Fruit fly (Drosophila melanogaster) whole organism: Measurements from ENCODE around the gene CG5111.
A peak's percentile ranks its signal among the peaks of the same experiment; 100 is the strongest.

ENCODE experiments used
- Dll ChIP-seq: fragments of >200 bp; optimal IDR thresholded peaks from 2 replicates; lab custom pipeline; 2017
- pan ChIP-seq: fragments of >200 bp; optimal IDR thresholded peaks from 2 replicates; lab custom pipeline; 2017
- usp ChIP-seq: fragments of >200 bp; optimal IDR thresholded peaks from 2 replicates; lab custom pipeline; 2017; ENCODE audit warnings: missing biosample characterization, missing genetic modification characterization, mixed read lengths

DNA sequence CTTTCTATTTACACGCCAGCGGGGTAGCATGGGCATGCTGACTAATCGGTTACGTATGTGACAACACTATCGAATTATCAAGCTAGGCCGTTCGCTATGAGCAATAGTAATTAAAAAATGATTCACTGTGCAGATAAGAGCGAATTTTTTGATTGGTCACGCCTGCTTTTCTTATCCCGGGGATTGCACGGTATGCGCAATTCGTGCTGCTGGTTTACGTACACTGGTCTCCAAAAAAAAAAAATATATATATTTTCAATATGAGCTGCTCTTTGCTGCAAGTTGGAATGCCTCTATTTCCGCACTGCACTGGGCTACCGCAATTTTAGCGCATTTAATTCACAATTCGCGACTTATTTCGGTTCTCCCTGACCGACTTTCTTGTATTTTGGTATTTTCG lies 15.7 kb upstream of the CG5111 start:
- TF ChIP-seq usp (GFP tag; lab: Kevin White, UChicago) (no peak), Dll (lab: Kevin White, UChicago) (no peak), pan (lab: Kevin White, UChicago) (peak; percentile 80)
